Fruit fly (Drosophila melanogaster): ENCODE data around the gene Cyp28d1.

The Cyp28d1 gene

dm6 chr2L:5196684-5197083 is 13.6 kb upstream of the Cyp28d1 start (continued):
- TF ChIP-seq Bdp1 (GFP tag; optimal IDR thresholded peaks at IDR 0.05) = peak; percentile 11
- no peak for TF ChIP-seq danr (GFP tag; IDR thresholded peaks at IDR 0.05)
- peak; percentile 66 for TF ChIP-seq CG34376 (GFP tag; optimal IDR thresholded peaks at IDR 0.05)
- no peak for TF ChIP-seq zen (tag; optimal IDR thresholded peaks at IDR 0.05)
- peak; percentile 27 for TF ChIP-seq CG8089 (GFP tag; optimal IDR thresholded peaks at IDR 0.05)
- peak; percentile 11 for TF ChIP-seq pho (GFP tag; optimal IDR thresholded peaks at IDR 0.05)
- no peak for TF ChIP-seq CG12155 (GFP tag; optimal IDR thresholded peaks at IDR 0.05)
- TF ChIP-seq ems (GFP tag; optimal IDR thresholded peaks at IDR 0.05) = no peak
- peak; percentile 43 for TF ChIP-seq tup (GFP tag; optimal IDR thresholded peaks at IDR 0.05)
- TF ChIP-seq Hsf (GFP tag; optimal IDR thresholded peaks at IDR 0.05) = no peak
- peak; percentile 64 for TF ChIP-seq CG6765 (GFP tag; optimal IDR thresholded peaks at IDR 0.05)
- TF ChIP-seq ATbp (GFP tag; optimal IDR thresholded peaks at IDR 0.05) = peak; percentile 88
- TF ChIP-seq Fer1 (GFP tag; optimal IDR thresholded peaks at IDR 0.05) = peak; percentile 84
- peak; percentile 10 for TF ChIP-seq CG12942 (GFP tag; optimal IDR thresholded peaks at IDR 0.05)
- TF ChIP-seq CG4328 (GFP tag; optimal IDR thresholded peaks at IDR 0.05) = peak; percentile 68
- no peak for TF ChIP-seq emc (GFP tag; optimal IDR thresholded peaks at IDR 0.05)
- peak; percentile 59 for TF ChIP-seq CG2875 (GFP tag; optimal IDR thresholded peaks at IDR 0.05)
- TF ChIP-seq stc (GFP tag; IDR thresholded peaks at IDR 0.05) = peak; percentile 41; the same call in 1 of the 2 replicates
- peak; percentile 65 for TF ChIP-seq kni (GFP tag; optimal IDR thresholded peaks at IDR 0.05)
- TF ChIP-seq CG1529 (GFP tag; optimal IDR thresholded peaks at IDR 0.05) = peak; percentile 47
- TF ChIP-seq fd64A (GFP tag; optimal IDR thresholded peaks at IDR 0.05) = peak; percentile 75
- TF ChIP-seq CG9797 (GFP tag; optimal IDR thresholded peaks at IDR 0.05) = no peak
- 0 out of 3 replicates have a peak, but pooled peaks have one; percentile 25 for TF ChIP-seq Optix (GFP tag; IDR thresholded peaks at IDR 0.05)
- TF ChIP-seq Side (GFP tag; optimal IDR thresholded peaks at IDR 0.05) = peak; percentile 33
- peak; percentile 35 for TF ChIP-seq CG18476 (GFP tag; optimal IDR thresholded peaks at IDR 0.05)
- TF ChIP-seq NC2β (GFP tag; optimal IDR thresholded peaks at IDR 0.05) = peak; percentile 11
- 0 out of 2 replicates have a peak, but pooled peaks have one; percentile 18 for TF ChIP-seq Nf-YA (GFP tag; IDR thresholded peaks at IDR 0.05)
- TF ChIP-seq jing (GFP tag; optimal IDR thresholded peaks at IDR 0.05) = no peak
- no peak for TF ChIP-seq CG12769 (tag; optimal IDR thresholded peaks at IDR 0.05)
- TF ChIP-seq pfk (GFP tag; optimal IDR thresholded peaks at IDR 0.05) = peak; percentile 46
- peak in 1 of 2 experiments; percentile 77 for TF ChIP-seq Pdp1 (GFP tag; optimal IDR thresholded peaks at IDR 0.05)
- TF ChIP-seq Dfd (GFP tag; optimal IDR thresholded peaks at IDR 0.05) = no peak
- peak; percentile 9 for TF ChIP-seq NfI (GFP tag; optimal IDR thresholded peaks at IDR 0.05)
- TF ChIP-seq amos (GFP tag; IDR thresholded peaks at IDR 0.05; ENCODE audit: partially characterized antibody) = no peak
- peak; percentile 65 for TF ChIP-seq mirr (GFP tag; optimal IDR thresholded peaks at IDR 0.05)
- peak; percentile 45; the same call in 1 of the 2 replicates for TF ChIP-seq vvl (GFP tag; IDR thresholded peaks at IDR 0.05)
- TF ChIP-seq CG10274 (GFP tag; optimal IDR thresholded peaks at IDR 0.05) = peak; percentile 35
- TF ChIP-seq Rfx (GFP tag; IDR thresholded peaks at IDR 0.05) = peak; percentile 56; the same call in 1 of the 2 replicates
- no peak for TF ChIP-seq MBD-R2 (GFP tag; IDR thresholded peaks at IDR 0.05)
- TF ChIP-seq CG10543 (GFP tag; optimal IDR thresholded peaks at IDR 0.05) = peak; percentile 86
- TF ChIP-seq HLH3B (GFP tag; IDR thresholded peaks at IDR 0.05) = peak; percentile 56; the same call in 1 of the 2 replicates
- TF ChIP-seq CG12104 (GFP tag; optimal IDR thresholded peaks at IDR 0.05) = peak; percentile 14
- peak; percentile 80 for TF ChIP-seq otp (GFP tag; IDR thresholded peaks at IDR 0.05)
- TF ChIP-seq CG4424 (GFP tag; optimal IDR thresholded peaks at IDR 0.05) = peak; percentile 6
- no peak for TF ChIP-seq ato (GFP tag; IDR thresholded peaks at IDR 0.05; ENCODE audit: partially characterized antibody)
- TF ChIP-seq CG6254 (GFP tag; optimal IDR thresholded peaks at IDR 0.05) = peak; percentile 21
- 0 out of 3 replicates have a peak, but pooled peaks have one; percentile 30 for TF ChIP-seq sr (GFP tag; IDR thresholded peaks at IDR 0.05)
- peak; percentile 78 for TF ChIP-seq exex (tag; optimal IDR thresholded peaks at IDR 0.05)
- TF ChIP-seq CG6813 (GFP tag; optimal IDR thresholded peaks at IDR 0.05) = peak; percentile 56
- TF ChIP-seq ap (GFP tag; IDR thresholded peaks at IDR 0.05) = 0 out of 2 replicates have a peak, but pooled peaks have one; percentile 13

Data from whole organism, embryonic.